Worm (Caenorhabditis elegans) whole organism, L3 larva: Measurements from ENCODE around the gene K05F6.8.

Experiments
- R02D3.7 ChIP-seq: fragments of 150-350 bp; optimal IDR thresholded peaks from 2 replicates; lab custom pipeline; 2014; ENCODE audit warnings: missing biosample characterization, missing genetic modification characterization
- aly-2 ChIP-seq: fragments of 150-350 bp; optimal IDR thresholded peaks from 2 replicates; lab custom pipeline; 2014; ENCODE audit warnings: missing biosample characterization, missing genetic modification characterization
- ama-1 ChIP-seq: fragments of 150-350 bp; optimal IDR thresholded peaks from 2 replicates; lab custom pipeline; 2018
- ceh-16 ChIP-seq: sonication (generic microtip); optimal IDR thresholded peaks from 2 replicates; lab custom pipeline; 2017; ENCODE audit warnings: missing biosample characterization, missing genetic modification characterization
- ceh-82 ChIP-seq: fragments of 150-350 bp; optimal IDR thresholded peaks from 2 replicates; lab custom pipeline; 2014; ENCODE audit warnings: missing biosample characterization, missing genetic modification characterization
- ceh-9 ChIP-seq: sonication (generic microtip); optimal IDR thresholded peaks from 2 replicates; lab custom pipeline; 2018; ENCODE audit warnings: missing biosample characterization, missing genetic modification characterization
- fkh-10 ChIP-seq: sonication (generic microtip); optimal IDR thresholded peaks from 2 replicates; lab custom pipeline; 2017; ENCODE audit warnings: missing biosample characterization, missing genetic modification reagents, missing genetic modification characterization
- fos-1 ChIP-seq: fragments of 150-350 bp; optimal IDR thresholded peaks from 2 replicates; lab custom pipeline; 2014; ENCODE audit warnings: missing biosample characterization, missing genetic modification characterization
- hmg-11 ChIP-seq: sonication (generic microtip); optimal IDR thresholded peaks from 2 replicates; lab custom pipeline; 2016; ENCODE audit warnings: missing genetic modification characterization, missing compliant biosample characterization
- nfya-1 ChIP-seq: sonication (generic microtip); optimal IDR thresholded peaks from 2 replicates; lab custom pipeline; 2017; ENCODE audit warnings: missing genetic modification characterization, mild to moderate bottlenecking, missing compliant biosample characterization, antibody characterized with exemption, moderate library complexity; ENCODE audit not compliant: insufficient read depth
- nhr-76 ChIP-seq: fragments of 150-350 bp; sonication (generic microtip); optimal IDR thresholded peaks from 5 replicates; lab custom pipeline; 2014; ENCODE audit warnings: missing biosample characterization, missing genetic modification characterization
- sea-2 ChIP-seq: fragments of 150-350 bp; sonication (generic microtip); optimal IDR thresholded peaks from 4 replicates; lab custom pipeline; 2014; ENCODE audit warnings: missing biosample characterization, missing genetic modification reagents, missing genetic modification characterization
- snpc-4 ChIP-seq: fragments of 150-350 bp; optimal IDR thresholded peaks from 2 replicates; lab custom pipeline; 2014; ENCODE audit warnings: missing biosample characterization, missing genetic modification characterization

- no peak for TF ChIP-seq R02D3.7 (tag; lab: Kevin White, UChicago)
- TF ChIP-seq ama-1 (lab: Kevin White, UChicago): no peak
- TF ChIP-seq fkh-10 (GFP tag; lab: Kevin White, UChicago): no peak
- no peak for TF ChIP-seq aly-2 (tag; lab: Kevin White, UChicago)
- no peak for TF ChIP-seq nfya-1 (tag; lab: Kevin White, UChicago)
- TF ChIP-seq ceh-82: no peak
- no peak for TF ChIP-seq nhr-76 (tag; lab: Kevin White, UChicago)
- no peak for TF ChIP-seq ceh-9 (tag; lab: Kevin White, UChicago)
- no peak for TF ChIP-seq ceh-16 (tag; lab: Kevin White, UChicago)
- no peak for TF ChIP-seq hmg-11
- TF ChIP-seq sea-2: no peak
- no peak for TF ChIP-seq snpc-4 (tag; lab: Kevin White, UChicago)
- TF ChIP-seq fos-1: no peak
Measured at ce11 chrII:1518914-1519313, 48.6 kb downstream of the K05F6.8 start, which contains the start of gene Y51H7BR.8.
